Fruit fly (Drosophila melanogaster) whole organism, prepupa: Measurements from ENCODE around the gene TAF1B.

ENCODE experiments used
- CG10631 ChIP-seq: fragments of 200-800 bp; sonication (Bioruptor generic); optimal IDR thresholded peaks from 2 replicates; lab custom pipeline; 2016; ENCODE audit warnings: missing biosample characterization, missing genetic modification characterization
- CG10669 ChIP-seq: fragments of 200-800 bp; sonication (Bioruptor generic); optimal IDR thresholded peaks from 3 replicates; lab custom pipeline; 2018; ENCODE audit warnings: missing biosample characterization, mild to moderate bottlenecking, missing genetic modification characterization, moderate library complexity
- CG15336 ChIP-seq: fragments of 200-800 bp; sonication (Bioruptor generic); IDR thresholded peaks from 2 replicates; pipeline ENCODE4 v1.3.6; 2022; ENCODE audit warnings: missing biosample characterization, missing genetic modification characterization
- CG3919 ChIP-seq: fragments of 200-800 bp; sonication (Bioruptor generic); optimal IDR thresholded peaks from 3 replicates; lab custom pipeline; 2016; ENCODE audit warnings: missing biosample characterization, missing genetic modification characterization
- CG4318 ChIP-seq: fragments of 200-800 bp; sonication (Bioruptor generic); optimal IDR thresholded peaks from 3 replicates; lab custom pipeline; 2017; ENCODE audit warnings: missing biosample characterization, mild to moderate bottlenecking, missing genetic modification characterization
- lz ChIP-seq: fragments of 200-800 bp; sonication (Bioruptor generic); optimal IDR thresholded peaks from 3 replicates; lab custom pipeline; 2016; ENCODE audit warnings: missing biosample characterization, missing genetic modification characterization
- topi ChIP-seq: fragments of 200-800 bp; sonication (Bioruptor generic); optimal IDR thresholded peaks from 3 replicates; lab custom pipeline; 2016; ENCODE audit warnings: missing biosample characterization, missing genetic modification characterization

dm6 chr3R:10125477-10125876 is 18.5 kb downstream of the TAF1B start, which contains the start of gene knk:
- TF ChIP-seq CG4318 (no peak), CG15336 (GFP tag; lab: Robert Waterston, UW) (no peak; the same call in 1 of the 2 replicates), CG10669 (no peak), CG3919 (GFP tag; lab: Kevin White, UChicago) (no peak), lz (GFP tag; lab: Kevin White, UChicago) (no peak), topi (GFP tag; lab: Kevin White, UChicago) (no peak), CG10631 (GFP tag; lab: Kevin White, UChicago) (no peak)
